Worm (Caenorhabditis elegans) whole organism, L1 larva: ENCODE results near the gene szy-20.

Source experiments
- aly-2 ChIP-seq: fragments of 150-350 bp; optimal IDR thresholded peaks from 2 replicates; lab custom pipeline; 2014; ENCODE audit warnings: missing biosample characterization, missing genetic modification characterization
- ama-1 ChIP-seq: fragments of 150-350 bp; optimal IDR thresholded peaks from 2 replicates; lab custom pipeline; 2014
- elt-2 ChIP-seq: sonication (generic microtip); optimal IDR thresholded peaks from 2 replicates; lab custom pipeline; 2016; ENCODE audit warnings: missing genetic modification characterization, mild to moderate bottlenecking, inconsistent platforms, missing compliant biosample characterization, missing genetic modification reagents
- hpl-2 ChIP-seq: fragments of 150-350 bp; optimal IDR thresholded peaks from 2 replicates; lab custom pipeline; 2014; ENCODE audit warnings: missing biosample characterization, missing genetic modification reagents, missing genetic modification characterization
- irx-1 ChIP-seq: sonication (generic microtip); optimal IDR thresholded peaks from 2 replicates; lab custom pipeline; 2016; ENCODE audit warnings: missing genetic modification characterization, missing compliant biosample characterization
- lin-39 ChIP-seq: fragments of 150-350 bp; optimal IDR thresholded peaks from 2 replicates; lab custom pipeline; 2014; ENCODE audit warnings: missing biosample characterization, missing genetic modification reagents, missing genetic modification characterization
- mdl-1 ChIP-seq, 2 experiments: fragments of 150-350 bp; optimal IDR thresholded peaks; 2 replicates each; lab custom pipeline; 2014 to 2017; ENCODE audit warnings: missing biosample characterization in 2 of 2, missing genetic modification characterization in 2 of 2, inconsistent platforms in 1 of 2
- mep-1 ChIP-seq: fragments of 150-350 bp; optimal IDR thresholded peaks from 2 replicates; lab custom pipeline; 2014; ENCODE audit warnings: missing biosample characterization, missing genetic modification characterization
- nhr-237 ChIP-seq: fragments of 150-350 bp; optimal IDR thresholded peaks from 2 replicates; lab custom pipeline; 2014; ENCODE audit warnings: missing biosample characterization, missing genetic modification characterization
- nhr-76 ChIP-seq: sonication (generic microtip); optimal IDR thresholded peaks from 2 replicates; lab custom pipeline; 2017; ENCODE audit warnings: missing biosample characterization, missing genetic modification characterization
- nhr-90 ChIP-seq: sonication (generic microtip); optimal IDR thresholded peaks from 2 replicates; lab custom pipeline; 2016; ENCODE audit warnings: mild to moderate bottlenecking, missing genetic modification characterization, missing compliant biosample characterization; ENCODE audit not compliant: poor library complexity
- snpc-4 ChIP-seq: fragments of 150-350 bp; optimal IDR thresholded peaks from 2 replicates; lab custom pipeline; 2014; ENCODE audit warnings: missing biosample characterization, missing genetic modification characterization
- ztf-4 ChIP-seq: fragments of 150-350 bp; optimal IDR thresholded peaks from 2 replicates; lab custom pipeline; 2014; ENCODE audit warnings: missing biosample characterization, missing genetic modification characterization

DNA sequence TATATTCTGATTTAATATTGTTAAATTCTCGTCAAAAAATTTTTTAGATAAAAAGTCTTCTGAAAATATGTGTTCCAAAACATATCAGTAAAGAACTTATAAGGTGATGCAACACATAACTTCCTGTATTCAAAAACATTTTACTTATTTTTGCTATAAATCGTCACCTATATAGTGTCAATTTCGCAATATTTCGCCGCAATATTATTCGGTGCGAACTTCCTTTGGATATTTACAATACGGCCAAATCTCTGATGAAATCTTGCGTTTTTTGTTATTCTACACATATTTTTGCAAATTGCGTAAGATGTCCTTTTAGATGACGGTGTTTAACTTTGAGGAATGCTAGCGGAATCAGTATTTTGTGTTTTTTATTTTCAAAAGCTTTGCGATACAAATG is 47.7 kb downstream of the szy-20 start:
- no peak for TF ChIP-seq ama-1 (lab: Kevin White, UChicago)
- no peak for TF ChIP-seq nhr-237
- TF ChIP-seq ztf-4, result no peak
- no peak for TF ChIP-seq hpl-2 (GFP tag; lab: Kevin White, UChicago)
- TF ChIP-seq nhr-76 (tag; lab: Kevin White, UChicago), result no peak
- no peak for TF ChIP-seq mep-1
- no peak for TF ChIP-seq aly-2 (tag; lab: Kevin White, UChicago)
- no peak for TF ChIP-seq nhr-90 (tag; lab: Kevin White, UChicago)
- TF ChIP-seq elt-2 (tag; lab: Kevin White, UChicago), result no peak
- TF ChIP-seq lin-39 (tag; lab: Kevin White, UChicago), result no peak
- TF ChIP-seq mdl-1 (tag; optimal IDR thresholded peaks at IDR 0.05; lab: Kevin White, UChicago), result no peak
- TF ChIP-seq snpc-4 (tag; lab: Kevin White, UChicago), result no peak
- TF ChIP-seq irx-1 (tag; lab: Kevin White, UChicago), result no peak
